Worm (Caenorhabditis elegans): ENCODE data around the gene Y26G10.1.

ce11 chrV:17722553-17722952 is 26.9 kb upstream of the Y26G10.1 start:
- no peak for TF ChIP-seq cnd-1 (tag; optimal IDR thresholded peaks at IDR 0.05)
- no peak for TF ChIP-seq pha-4 (tag; optimal IDR thresholded peaks at IDR 0.05)
- no peak for TF ChIP-seq mep-1 (tag; optimal IDR thresholded peaks at IDR 0.05)
- no peak for TF ChIP-seq snpc-4 (tag; optimal IDR thresholded peaks at IDR 0.05)
- TF ChIP-seq nhr-28 (tag; optimal IDR thresholded peaks at IDR 0.05): no peak
- TF ChIP-seq tbx-8 (GFP tag; optimal IDR thresholded peaks at IDR 0.05): no peak
- no peak for TF ChIP-seq lsy-2 (tag; optimal IDR thresholded peaks at IDR 0.05)
- no peak for TF ChIP-seq ces-1 (GFP tag; optimal IDR thresholded peaks at IDR 0.05)
- no peak for TF ChIP-seq unc-62 (GFP tag; optimal IDR thresholded peaks at IDR 0.05)
